Worm (Caenorhabditis elegans) whole organism, L1 larva: ENCODE results near the gene lips-9.

Experiments used
- nhr-11 ChIP-seq: fragments of 150-350 bp; optimal IDR thresholded peaks from 2 replicates; lab custom pipeline; 2014; ENCODE audit warnings: missing biosample characterization, missing genetic modification characterization
- pqm-1 ChIP-seq: sonication (generic microtip); optimal IDR thresholded peaks from 3 replicates; lab custom pipeline; 2017; ENCODE audit warnings: missing biosample characterization, missing genetic modification characterization
- unc-62 ChIP-seq: fragments of 150-350 bp; optimal IDR thresholded peaks from 2 replicates; lab custom pipeline; 2014; ENCODE audit warnings: missing biosample characterization, missing genetic modification reagents, missing genetic modification characterization
- vab-15 ChIP-seq: sonication (generic microtip); optimal IDR thresholded peaks from 2 replicates; lab custom pipeline; 2017; ENCODE audit warnings: missing genotype, mild to moderate bottlenecking, missing genetic modification characterization, missing compliant biosample characterization

DNA sequence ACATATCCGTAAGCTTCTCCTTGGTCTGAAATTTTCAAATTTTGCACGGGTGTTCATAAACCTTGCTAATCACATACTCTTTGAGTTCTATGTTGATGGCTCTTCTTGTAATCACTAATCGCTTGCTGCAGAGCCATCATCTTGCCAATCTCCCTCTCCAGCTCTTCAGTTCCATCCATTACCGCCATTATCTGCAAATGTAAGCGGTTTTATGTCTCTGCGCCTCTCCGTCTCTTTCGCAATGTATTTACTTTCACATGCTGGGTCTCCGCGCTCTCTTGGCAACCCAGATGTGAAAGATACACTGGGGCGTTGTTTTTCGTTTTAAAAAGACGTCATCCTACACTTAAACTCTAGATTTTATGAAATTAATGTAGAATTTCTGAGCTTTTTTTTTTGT, 18.1 kb upstream of the lips-9 start:
- TF ChIP-seq nhr-11 (tag; lab: Kevin White, UChicago), result no peak
- no peak for TF ChIP-seq unc-62 (GFP tag; lab: Kevin White, UChicago)
- no peak for TF ChIP-seq vab-15
- TF ChIP-seq pqm-1 (tag; lab: Kevin White, UChicago), result no peak
